Fruit fly (Drosophila melanogaster) whole organism, embryonic: ENCODE data around the gene CG17139.

Experiments used
- CG10267 ChIP-seq: fragments of 200-800 bp; sonication (Bioruptor generic); optimal IDR thresholded peaks from 2 replicates; lab custom pipeline; 2018; ENCODE audit warnings: missing biosample characterization, mild to moderate bottlenecking, missing genetic modification characterization, moderate library complexity
- CG11093 ChIP-seq: fragments of 200-800 bp; sonication (Bioruptor generic); IDR thresholded peaks from 3 replicates; pipeline ENCODE4 v1.3.6; 2022; ENCODE audit warnings: missing biosample characterization, missing genetic modification characterization
- CG11247 ChIP-seq: fragments of 200-800 bp; sonication (Bioruptor generic); IDR thresholded peaks from 2 replicates; pipeline ENCODE4 v1.3.6; 2022; ENCODE audit warnings: missing biosample characterization, missing genetic modification characterization
- CG11504 ChIP-seq: fragments of 200-800 bp; sonication (Bioruptor generic); optimal IDR thresholded peaks from 3 replicates; lab custom pipeline; 2019; ENCODE audit warnings: missing biosample characterization, mild to moderate bottlenecking, missing genetic modification characterization, moderate library complexity
- CG12104 ChIP-seq: fragments of 200-800 bp; sonication (Bioruptor generic); optimal IDR thresholded peaks from 3 replicates; lab custom pipeline; 2016; ENCODE audit warnings: missing biosample characterization, missing genetic modification characterization
- CG14441 ChIP-seq: fragments of 200-800 bp; sonication (Bioruptor generic); IDR thresholded peaks from 2 replicates; pipeline ENCODE4 v1.3.6; 2022; ENCODE audit warnings: missing biosample characterization, missing genetic modification characterization
- CG15696 ChIP-seq: fragments of 200-800 bp; sonication (Bioruptor generic); optimal IDR thresholded peaks from 2 replicates; lab custom pipeline; 2019; ENCODE audit warnings: missing biosample characterization, mild to moderate bottlenecking, missing genetic modification characterization, moderate library complexity
- CG17385 ChIP-seq: fragments of 200-800 bp; sonication (Bioruptor generic); optimal IDR thresholded peaks from 3 replicates; lab custom pipeline; 2018; ENCODE audit warnings: missing biosample characterization, mild to moderate bottlenecking, missing genetic modification characterization
- CG18011 ChIP-seq: fragments of 200-800 bp; sonication (Bioruptor generic); optimal IDR thresholded peaks from 2 replicates; lab custom pipeline; 2017; ENCODE audit warnings: missing biosample characterization, missing genetic modification characterization, mild to moderate bottlenecking, moderate library complexity, missing genotype
- CG18262 ChIP-seq: fragments of 200-800 bp; optimal IDR thresholded peaks from 3 replicates; lab custom pipeline; 2019; ENCODE audit warnings: missing biosample characterization, mild to moderate bottlenecking, missing genetic modification characterization, moderate library complexity
- CG18619 ChIP-seq: fragments of 200-800 bp; sonication (Bioruptor generic); optimal IDR thresholded peaks from 3 replicates; lab custom pipeline; 2017; ENCODE audit warnings: missing biosample characterization, mild to moderate bottlenecking, missing genetic modification characterization
- CG2678 ChIP-seq: fragments of 200-800 bp; sonication (Bioruptor generic); optimal IDR thresholded peaks from 3 replicates; lab custom pipeline; 2019; ENCODE audit warnings: missing biosample characterization, mild to moderate bottlenecking, missing genetic modification characterization, moderate library complexity
- CG30020 ChIP-seq: fragments of 200-800 bp; optimal IDR thresholded peaks from 2 replicates; lab custom pipeline; 2019; ENCODE audit warnings: missing biosample characterization, mild to moderate bottlenecking, missing genetic modification characterization, moderate library complexity
- CG3281 ChIP-seq: fragments of 200-800 bp; sonication (Bioruptor generic); optimal IDR thresholded peaks from 3 replicates; lab custom pipeline; 2017; ENCODE audit warnings: missing biosample characterization, mild to moderate bottlenecking, missing genetic modification characterization
- CG3726 ChIP-seq: fragments of 200-800 bp; sonication (Bioruptor generic); IDR thresholded peaks from 3 replicates; pipeline ENCODE4, ENCODE4 v1.3.6; 2022; ENCODE audit warnings: missing biosample characterization, missing genetic modification characterization
- CG6765 ChIP-seq: fragments of 200-800 bp; sonication (Bioruptor generic); optimal IDR thresholded peaks from 3 replicates; lab custom pipeline; 2017; ENCODE audit warnings: missing biosample characterization, mild to moderate bottlenecking, missing genetic modification characterization
- CG7839 ChIP-seq: fragments of 200-800 bp; sonication (Bioruptor generic); optimal IDR thresholded peaks from 3 replicates; lab custom pipeline; 2018; ENCODE audit warnings: missing biosample characterization, mild to moderate bottlenecking, missing genetic modification characterization, moderate library complexity
- CG8281 ChIP-seq: fragments of 200-800 bp; sonication (Bioruptor generic); optimal IDR thresholded peaks from 2 replicates; lab custom pipeline; 2018; ENCODE audit warnings: missing biosample characterization, mild to moderate bottlenecking, missing genetic modification characterization, moderate library complexity
- CG9609 ChIP-seq: fragments of 200-800 bp; sonication (Bioruptor generic); optimal IDR thresholded peaks from 3 replicates; lab custom pipeline; 2016; ENCODE audit warnings: missing biosample characterization, missing genetic modification characterization
- D ChIP-seq, 2 experiments: fragments of 200-800 bp in 1 of 2; fragments of >200 bp in 1 of 2; sonication (Bioruptor generic) in 1 of 2; optimal IDR thresholded peaks; 2 replicates in 1 of 2; 3 replicates in 1 of 2; lab custom pipeline; 2017; ENCODE audit warnings: mild to moderate bottlenecking in 1 of 2, missing biosample characterization in 1 of 2, missing genetic modification characterization in 1 of 2, missing genetic modification reagents in 1 of 2
- Dll ChIP-seq: fragments of 200-800 bp; sonication (Bioruptor generic); IDR thresholded peaks from 4 replicates; pipeline ENCODE4 v1.3.6; 2022; ENCODE audit warnings: missing biosample characterization, missing genetic modification characterization; ENCODE audit not compliant: partially characterized antibody
- Drgx ChIP-seq: fragments of 200-800 bp; sonication (Bioruptor generic); IDR thresholded peaks from 2 replicates; pipeline ENCODE4 v1.3.6; 2022; ENCODE audit warnings: missing biosample characterization, missing genetic modification characterization
- Ets65A ChIP-seq: fragments of 200-800 bp; sonication (Bioruptor generic); peaks from one replicate; lab custom pipeline; 2016; ENCODE audit warnings: missing biosample characterization, missing genetic modification characterization
- HLH54F ChIP-seq: fragments of 200-800 bp; sonication (Bioruptor generic); optimal IDR thresholded peaks from 3 replicates; lab custom pipeline; 2016; ENCODE audit warnings: missing biosample characterization, missing genetic modification characterization
- Hr39 ChIP-seq: fragments of >200 bp; optimal IDR thresholded peaks from 2 replicates; lab custom pipeline; 2017
- Hr78 ChIP-seq, 2 experiments: fragments of 200-800 bp in 1 of 2; fragments of >200 bp in 1 of 2; sonication (Bioruptor generic) in 1 of 2; optimal IDR thresholded peaks; 2 replicates each; lab custom pipeline; 2017 to 2019; ENCODE audit warnings: missing biosample characterization in 2 of 2, missing genetic modification characterization in 2 of 2, mild to moderate bottlenecking in 1 of 2, moderate library complexity in 1 of 2
- Max ChIP-seq: fragments of 200-800 bp; sonication (Bioruptor generic); optimal IDR thresholded peaks from 2 replicates; lab custom pipeline; 2016; ENCODE audit warnings: missing biosample characterization, mild to moderate bottlenecking, missing genetic modification characterization
- Nf-YB ChIP-seq: fragments of 200-800 bp; sonication (Bioruptor generic); optimal IDR thresholded peaks from 3 replicates; lab custom pipeline; 2019; ENCODE audit warnings: missing biosample characterization, mild to moderate bottlenecking, missing genetic modification characterization, moderate library complexity
- NfI ChIP-seq: fragments of 200-800 bp; sonication (Bioruptor generic); optimal IDR thresholded peaks from 3 replicates; lab custom pipeline; 2018; ENCODE audit warnings: missing biosample characterization, mild to moderate bottlenecking, missing genetic modification characterization, moderate library complexity
- Oli ChIP-seq: fragments of 200-800 bp; sonication (Bioruptor generic); optimal IDR thresholded peaks from 2 replicates; lab custom pipeline; 2018; ENCODE audit warnings: missing biosample characterization, mild to moderate bottlenecking, missing genetic modification characterization, moderate library complexity
- PHDP ChIP-seq: fragments of 200-800 bp; sonication (Bioruptor generic); optimal IDR thresholded peaks from 3 replicates; lab custom pipeline; 2018; ENCODE audit warnings: missing biosample characterization, mild to moderate bottlenecking, missing genetic modification characterization, moderate library complexity
- TFAM ChIP-seq: fragments of 200-800 bp; sonication (Bioruptor generic); optimal IDR thresholded peaks from 2 replicates; lab custom pipeline; 2017; ENCODE audit warnings: missing biosample characterization, missing genetic modification characterization, inconsistent platforms
- ara ChIP-seq: fragments of 200-800 bp; sonication (Bioruptor generic); IDR thresholded peaks from 2 replicates; pipeline ENCODE4 v1.3.6; 2022; ENCODE audit warnings: missing biosample characterization, missing genetic modification characterization
- chinmo ChIP-seq: fragments of 200-800 bp; sonication (Bioruptor generic); IDR thresholded peaks from 4 replicates; pipeline ENCODE4 v1.3.6; 2022; ENCODE audit warnings: missing biosample characterization, missing genetic modification characterization; ENCODE audit not compliant: partially characterized antibody
- dpn ChIP-seq, 2 experiments: fragments of 200-800 bp; sonication (Bioruptor generic); optimal IDR thresholded peaks; 3 replicates each; lab custom pipeline; 2016; ENCODE audit warnings: missing biosample characterization in 2 of 2, missing genetic modification characterization in 2 of 2
- dysf ChIP-seq: fragments of 200-800 bp; sonication (Bioruptor generic); IDR thresholded peaks from 3 replicates; pipeline ENCODE4 v1.3.6; 2022; ENCODE audit warnings: missing biosample characterization, missing genetic modification characterization
- esg ChIP-seq: fragments of 200-800 bp; sonication (Bioruptor generic); conservative IDR thresholded peaks from 2 replicates; pipeline ENCODE4 v1.3.6; 2022; ENCODE audit warnings: missing biosample characterization, missing genetic modification characterization
- eve ChIP-seq, 2 experiments: fragments of >200 bp; optimal IDR thresholded peaks; 2 replicates each; lab custom pipeline; 2017; ENCODE audit warnings: missing biosample characterization in 2 of 2, missing genetic modification characterization in 2 of 2
- ind ChIP-seq: fragments of 200-800 bp; sonication (Bioruptor generic); optimal IDR thresholded peaks from 3 replicates; lab custom pipeline; 2016; ENCODE audit warnings: missing biosample characterization, missing genetic modification characterization
- kay ChIP-seq: fragments of 200-800 bp; sonication (Bioruptor generic); optimal IDR thresholded peaks from 2 replicates; lab custom pipeline; 2016; ENCODE audit warnings: missing biosample characterization, missing genetic modification characterization
- ken ChIP-seq: fragments of 200-800 bp; sonication (Bioruptor generic); IDR thresholded peaks from 3 replicates; pipeline ENCODE4 v1.3.6; 2022; ENCODE audit warnings: missing biosample characterization, missing genetic modification characterization
- nmo ChIP-seq: fragments of 200-800 bp; sonication (Bioruptor generic); optimal IDR thresholded peaks from 2 replicates; lab custom pipeline; 2018; ENCODE audit warnings: missing biosample characterization, mild to moderate bottlenecking, missing genetic modification characterization, moderate library complexity
- pfk ChIP-seq: fragments of 200-800 bp; sonication (Bioruptor generic); optimal IDR thresholded peaks from 2 replicates; lab custom pipeline; 2018; ENCODE audit warnings: missing biosample characterization, mild to moderate bottlenecking, missing genetic modification characterization, moderate library complexity
- repo ChIP-seq: fragments of 200-800 bp; sonication (Bioruptor generic); optimal IDR thresholded peaks from 2 replicates; lab custom pipeline; 2016; ENCODE audit warnings: missing biosample characterization, missing genetic modification characterization
- tgo ChIP-seq: fragments of 200-800 bp; sonication (Bioruptor generic); IDR thresholded peaks from 3 replicates; pipeline ENCODE4 v1.3.6; 2022; ENCODE audit warnings: missing biosample characterization, missing genetic modification characterization

Gene CG17139

DNA sequence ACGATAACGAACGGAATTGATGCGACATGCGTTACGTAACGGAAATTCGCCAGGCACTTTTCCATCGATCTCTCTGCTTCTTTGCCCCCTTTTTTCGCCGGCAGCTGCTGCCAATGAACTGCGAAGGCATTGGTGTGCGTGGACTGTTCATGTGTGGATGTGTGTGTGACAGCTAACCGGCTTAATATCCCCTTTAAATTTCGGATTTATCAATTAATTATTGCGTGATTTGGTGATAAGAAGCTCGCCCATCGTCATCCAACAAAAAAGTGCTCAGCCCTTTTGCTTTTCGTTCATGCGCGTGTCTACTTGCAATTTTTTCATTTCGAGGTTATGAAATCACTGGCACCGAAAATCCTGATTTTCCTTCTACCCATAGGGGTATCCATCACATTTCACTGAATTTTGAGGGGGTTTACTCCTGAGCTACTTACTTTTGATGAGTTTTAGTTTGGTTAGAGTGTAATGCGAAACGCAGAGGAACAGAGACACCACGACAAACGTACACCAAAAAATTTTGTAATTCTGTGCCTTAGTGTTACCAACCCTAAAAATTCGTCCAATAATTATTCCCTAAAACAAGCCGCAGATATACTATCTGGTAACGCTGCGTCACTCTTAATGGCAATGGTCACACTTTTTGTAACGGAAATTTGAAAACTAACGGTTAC is 5.0 kb upstream of the CG17139 start, which contains the start of gene porin (continued):
- TF ChIP-seq Hr78 (GFP tag; optimal IDR thresholded peaks at IDR 0.05; lab: Kevin White, UChicago) (peak in 1 of 2 experiments; percentile 5), CG17385 (GFP tag; lab: Kevin White, UChicago) (peak; percentile 77), repo (GFP tag; lab: Kevin White, UChicago) (no peak), NfI (no peak), CG11504 (tag; lab: Kevin White, UChicago) (peak; percentile 38)

DNA sequence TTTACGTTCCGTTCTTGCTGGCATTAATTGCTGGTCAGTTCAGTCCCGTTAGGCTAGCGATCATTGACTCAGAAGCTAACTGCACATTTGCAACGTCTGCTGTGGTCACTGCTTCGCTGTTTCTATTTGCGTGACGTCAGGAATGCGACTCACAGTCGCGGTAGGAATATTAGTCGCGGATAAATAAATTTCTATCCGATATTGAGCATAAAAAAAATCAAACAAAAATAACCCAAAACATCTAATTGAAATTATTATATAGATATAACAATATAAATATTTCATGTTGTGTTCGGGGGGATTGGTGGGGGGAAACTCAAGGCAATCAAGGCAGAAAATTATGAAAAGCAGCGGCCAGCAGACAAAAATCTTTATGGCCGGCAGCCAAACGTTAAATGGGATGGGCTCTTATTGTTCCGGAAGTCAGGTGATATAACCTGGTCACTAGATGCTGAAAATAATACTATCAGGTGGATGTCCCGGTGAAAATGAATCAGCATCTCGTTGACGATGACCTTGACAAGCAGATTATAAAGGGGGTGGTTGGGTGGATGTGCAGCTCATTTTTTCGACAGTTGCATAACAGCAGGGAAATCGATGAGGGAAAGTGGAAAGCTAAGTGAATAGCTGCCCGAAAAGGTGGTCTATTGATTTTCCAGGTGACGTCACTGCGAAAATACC is 4.2 kb upstream of the CG17139 start, which contains the start of gene SmydA-3:
Gene SmydA-3, plus strand, starts transcription at position 631 of the 681 bp plus-strand sequence.
- TF ChIP-seq chinmo (0 out of 4 replicates have a peak, but pooled peaks have one; percentile 24), CG11247 (GFP tag; lab: Robert Waterston, UW) (no peak), TFAM (GFP tag; lab: Kevin White, UChicago) (no peak), CG9609 (GFP tag; lab: Kevin White, UChicago) (no peak), HLH54F (no peak), CG12104 (GFP tag; lab: Kevin White, UChicago) (peak; percentile 5), CG14441 (0 out of 2 replicates have a peak, but pooled peaks have one; percentile 25), dpn (GFP tag; optimal IDR thresholded peaks at IDR 0.05; lab: Kevin White, UChicago) (peak in 1 of 2 experiments; percentile 17), CG6765 (peak; percentile 32), Ets65A (GFP tag; lab: Kevin White, UChicago) (peak; percentile 82), eve (GFP tag; optimal IDR thresholded peaks at IDR 0.05; lab: Kevin White, UChicago) (no peak), Hr39 (lab: Kevin White, UChicago) (no peak), dysf (GFP tag; lab: Robert Waterston, UW) (peak; percentile 14; the same call in 1 of the 3 replicates), kay (GFP tag; lab: Kevin White, UChicago) (no peak), CG18619 (GFP tag; lab: Kevin White, UChicago) (peak; percentile 5), ind (GFP tag; lab: Kevin White, UChicago) (peak; percentile 11), CG11093 (GFP tag; lab: Robert Waterston, UW) (0 out of 3 replicates have a peak, but pooled peaks have one; percentile 9), CG8281 (tag; lab: Kevin White, UChicago) (no peak), CG2678 (tag; lab: Kevin White, UChicago) (no peak), Dll (GFP tag; lab: Robert Waterston, UW) (no peak), NfI (no peak), pfk (no peak), CG18011 (peak; percentile 18), CG10267 (tag; lab: Kevin White, UChicago) (peak; percentile 7), CG7839 (tag; lab: Kevin White, UChicago) (no peak), Max (GFP tag; lab: Kevin White, UChicago) (no peak), CG15696 (no peak), nmo (GFP tag; lab: Kevin White, UChicago) (peak; percentile 6), CG3281 (peak; percentile 44), CG30020 (tag; lab: Kevin White, UChicago) (no peak), tgo (GFP tag; lab: Robert Waterston, UW) (peak; percentile 42; the same call in 1 of the 3 replicates), ken (GFP tag; lab: Robert Waterston, UW) (no peak), CG18262 (tag; lab: Kevin White, UChicago) (peak; percentile 34), Nf-YB (no peak), CG3726 (GFP tag; lab: Robert Waterston, UW) (0 out of 3 replicates have a peak, but pooled peaks have one; percentile 30), esg (GFP tag; lab: Robert Waterston, UW) (0 out of 2 replicates have a peak, but pooled peaks have one; percentile 22), PHDP (tag; lab: Kevin White, UChicago) (peak; percentile 28), ara (0 out of 2 replicates have a peak, but pooled peaks have one; percentile 30), Drgx (peak; percentile 79), Oli (peak; percentile 18), D (optimal IDR thresholded peaks at IDR 0.05; lab: Kevin White, UChicago) (no peak), D (GFP tag; optimal IDR thresholded peaks at IDR 0.05; lab: Kevin White, UChicago) (peak; percentile 25)
